Worm (Caenorhabditis elegans) whole organism, late embryonic: ENCODE measurements around the gene F46F5.8.

Experiments used
- ahr-1 ChIP-seq: sonication (generic microtip); optimal IDR thresholded peaks from 2 replicates; lab custom pipeline; 2016; ENCODE audit warnings: missing genetic modification characterization, missing compliant biosample characterization
- ceh-18 ChIP-seq: sonication (generic microtip); optimal IDR thresholded peaks from 2 replicates; lab custom pipeline; 2016; ENCODE audit warnings: missing genetic modification characterization, missing compliant biosample characterization
- ceh-2 ChIP-seq: sonication (generic microtip); optimal IDR thresholded peaks from 2 replicates; lab custom pipeline; 2016; ENCODE audit warnings: missing genotype, missing genetic modification characterization, missing compliant biosample characterization
- ceh-9 ChIP-seq: sonication (generic microtip); optimal IDR thresholded peaks from 2 replicates; lab custom pipeline; 2016; ENCODE audit warnings: mild to moderate bottlenecking, missing genetic modification characterization, inconsistent platforms, missing compliant biosample characterization
- elt-2 ChIP-seq: sonication (generic microtip); optimal IDR thresholded peaks from 2 replicates; lab custom pipeline; 2016; ENCODE audit warnings: missing genetic modification reagents, missing genetic modification characterization, missing compliant biosample characterization
- nfya-1 ChIP-seq: sonication (generic microtip); optimal IDR thresholded peaks from 2 replicates; lab custom pipeline; 2017; ENCODE audit warnings: missing genetic modification characterization, mild to moderate bottlenecking, missing compliant biosample characterization, antibody characterized with exemption, moderate library complexity
- nhr-11 ChIP-seq: fragments of 150-350 bp; optimal IDR thresholded peaks from 2 replicates; lab custom pipeline; 2014; ENCODE audit warnings: missing biosample characterization, missing genetic modification characterization
- pha-4 ChIP-seq: fragments of 150-350 bp; optimal IDR thresholded peaks from 2 replicates; lab custom pipeline; 2018; ENCODE audit warnings: missing biosample characterization, missing genetic modification reagents, missing genetic modification characterization
- pqm-1 ChIP-seq: sonication (generic microtip); optimal IDR thresholded peaks from 2 replicates; lab custom pipeline; 2016; ENCODE audit warnings: missing genetic modification characterization, missing compliant biosample characterization
- ref-2 ChIP-seq: sonication (generic microtip); optimal IDR thresholded peaks from 2 replicates; lab custom pipeline; 2016; ENCODE audit warnings: missing genetic modification characterization, missing compliant biosample characterization
- tbx-7 ChIP-seq: sonication (generic microtip); optimal IDR thresholded peaks from 2 replicates; lab custom pipeline; 2016; ENCODE audit warnings: missing genotype, missing genetic modification characterization, missing compliant biosample characterization
- unc-55 ChIP-seq: sonication (generic microtip); optimal IDR thresholded peaks from 2 replicates; lab custom pipeline; 2017; ENCODE audit warnings: missing biosample characterization, missing genetic modification reagents, missing genetic modification characterization
- ztf-16 ChIP-seq: sonication (generic microtip); optimal IDR thresholded peaks from 2 replicates; lab custom pipeline; 2017; ENCODE audit warnings: missing genetic modification characterization, missing compliant biosample characterization

ce11 chrII:796916-797315 lies 24.5 kb downstream of the F46F5.8 start:
- TF ChIP-seq nfya-1 (tag; lab: Kevin White, UChicago) (no peak), elt-2 (tag; lab: Kevin White, UChicago) (no peak), pha-4 (no peak), ceh-18 (tag; lab: Kevin White, UChicago) (no peak), ceh-9 (tag; lab: Kevin White, UChicago) (no peak), pqm-1 (no peak), ztf-16 (no peak), ceh-2 (tag; lab: Kevin White, UChicago) (no peak), ref-2 (tag; lab: Kevin White, UChicago) (no peak), unc-55 (no peak), ahr-1 (tag; lab: Kevin White, UChicago) (no peak), nhr-11 (no peak), tbx-7 (tag; lab: Kevin White, UChicago) (no peak)
